Fruit fly (Drosophila melanogaster) whole organism, embryonic: Measurements from ENCODE around the gene CG6432.

Experiments used
- Antp ChIP-seq: fragments of 200-800 bp; sonication (Bioruptor generic); optimal IDR thresholded peaks from 3 replicates; lab custom pipeline; 2016; ENCODE audit warnings: missing biosample characterization, missing genetic modification characterization
- Asciz ChIP-seq: fragments of 200-800 bp; sonication (Bioruptor generic); optimal IDR thresholded peaks from 2 replicates; lab custom pipeline; 2017; ENCODE audit warnings: missing biosample characterization, mild to moderate bottlenecking, missing genetic modification characterization, missing genetic modification reagents
- Atf3 ChIP-seq: fragments of 200-800 bp; sonication (Bioruptor generic); optimal IDR thresholded peaks from 3 replicates; lab custom pipeline; 2016; ENCODE audit warnings: missing biosample characterization, missing genetic modification characterization
- CG10147 ChIP-seq: fragments of 200-800 bp; sonication (Bioruptor generic); optimal IDR thresholded peaks from 2 replicates; lab custom pipeline; 2019; ENCODE audit warnings: missing biosample characterization, mild to moderate bottlenecking, missing genetic modification characterization, moderate library complexity
- CG10321 ChIP-seq: fragments of 200-800 bp; sonication (Bioruptor generic); IDR thresholded peaks from 2 replicates; pipeline ENCODE4 v1.3.6; 2022; ENCODE audit warnings: missing biosample characterization, missing genetic modification characterization
- CG12071 ChIP-seq: fragments of 200-800 bp; sonication (Bioruptor generic); optimal IDR thresholded peaks from 3 replicates; lab custom pipeline; 2018; ENCODE audit warnings: missing biosample characterization, mild to moderate bottlenecking, missing genetic modification characterization
- CG12659 ChIP-seq: fragments of 200-800 bp; sonication (Bioruptor generic); optimal IDR thresholded peaks from 3 replicates; lab custom pipeline; 2017; ENCODE audit warnings: mild to moderate bottlenecking, missing biosample characterization, missing genetic modification reagents, missing genetic modification characterization
- CG15073 ChIP-seq: fragments of 200-800 bp; sonication (Bioruptor generic); optimal IDR thresholded peaks from 2 replicates; lab custom pipeline; 2016; ENCODE audit warnings: missing biosample characterization, missing genetic modification characterization
- CG1602 ChIP-seq: fragments of 200-800 bp; sonication (Bioruptor generic); optimal IDR thresholded peaks from 3 replicates; lab custom pipeline; 2016; ENCODE audit warnings: missing biosample characterization, missing genetic modification characterization
- CG17385 ChIP-seq: fragments of 200-800 bp; sonication (Bioruptor generic); optimal IDR thresholded peaks from 3 replicates; lab custom pipeline; 2018; ENCODE audit warnings: missing biosample characterization, mild to moderate bottlenecking, missing genetic modification characterization
- CG18764 ChIP-seq: fragments of 200-800 bp; sonication (Bioruptor generic); optimal IDR thresholded peaks from 3 replicates; lab custom pipeline; 2016; ENCODE audit warnings: missing biosample characterization, missing genetic modification characterization
- CG34224 ChIP-seq: fragments of 200-800 bp; sonication (Bioruptor generic); IDR thresholded peaks from 3 replicates; pipeline ENCODE4 v1.3.6; 2022; ENCODE audit warnings: missing biosample characterization, missing genetic modification characterization; ENCODE audit not compliant: partially characterized antibody
- CG3847 ChIP-seq: fragments of 200-800 bp; sonication (Bioruptor generic); IDR thresholded peaks from 2 replicates; pipeline ENCODE4 v1.3.6; 2022; ENCODE audit warnings: missing biosample characterization, missing genetic modification characterization
- CG3995 ChIP-seq: fragments of 200-800 bp; sonication (Bioruptor generic); optimal IDR thresholded peaks from 3 replicates; lab custom pipeline; 2016; ENCODE audit warnings: missing biosample characterization, missing genetic modification characterization
- CG4820 ChIP-seq: fragments of 200-800 bp; sonication (Bioruptor generic); optimal IDR thresholded peaks from 3 replicates; lab custom pipeline; 2016; ENCODE audit warnings: missing biosample characterization, missing genetic modification characterization
- CG7745 ChIP-seq: fragments of 200-800 bp; sonication (Bioruptor generic); optimal IDR thresholded peaks from 2 replicates; lab custom pipeline; 2018; ENCODE audit warnings: missing biosample characterization, mild to moderate bottlenecking, missing genetic modification characterization, moderate library complexity
- CG8359 ChIP-seq: fragments of 200-800 bp; sonication (Bioruptor generic); optimal IDR thresholded peaks from 2 replicates; lab custom pipeline; 2017; ENCODE audit warnings: missing biosample characterization, mild to moderate bottlenecking, missing genetic modification characterization, borderline replicate concordance
- Dad ChIP-seq: fragments of 200-800 bp; sonication (Bioruptor generic); optimal IDR thresholded peaks from 3 replicates; lab custom pipeline; 2016; ENCODE audit warnings: missing biosample characterization, missing genetic modification characterization
- Doc3 ChIP-seq: fragments of 200-800 bp; sonication (Bioruptor generic); IDR thresholded peaks from 3 replicates; pipeline ENCODE4 v1.3.6; 2022; ENCODE audit warnings: missing biosample characterization, missing genetic modification characterization; ENCODE audit not compliant: partially characterized antibody
- Dp ChIP-seq: fragments of 200-800 bp; sonication (Bioruptor generic); optimal IDR thresholded peaks from 2 replicates; lab custom pipeline; 2018; ENCODE audit warnings: missing biosample characterization, mild to moderate bottlenecking, missing genetic modification characterization, moderate library complexity
- H2.0 ChIP-seq: fragments of 200-800 bp; sonication (Bioruptor generic); IDR thresholded peaks from 2 replicates; pipeline ENCODE4 v1.3.6; 2022; ENCODE audit warnings: missing biosample characterization, missing genetic modification characterization
- HmgZ ChIP-seq: fragments of 200-800 bp; sonication (Bioruptor generic); optimal IDR thresholded peaks from 2 replicates; lab custom pipeline; 2018; ENCODE audit warnings: missing biosample characterization, mild to moderate bottlenecking, missing genetic modification characterization
- Hmr ChIP-seq: fragments of 200-800 bp; sonication (Bioruptor generic); optimal IDR thresholded peaks from 3 replicates; lab custom pipeline; 2017; ENCODE audit warnings: mild to moderate bottlenecking, missing biosample characterization, missing genetic modification reagents, missing genetic modification characterization
- Lpt ChIP-seq: fragments of >200 bp; optimal IDR thresholded peaks from 2 replicates; lab custom pipeline; 2018; ENCODE audit warnings: missing biosample characterization, missing genetic modification characterization
- MTF-1 ChIP-seq: fragments of 200-800 bp; sonication (Bioruptor generic); optimal IDR thresholded peaks from 2 replicates; lab custom pipeline; 2018; ENCODE audit warnings: missing biosample characterization, mild to moderate bottlenecking, missing genetic modification characterization, borderline replicate concordance
- Mrtf ChIP-seq: fragments of 200-800 bp; sonication (Bioruptor generic); IDR thresholded peaks from 3 replicates; pipeline ENCODE4 v1.3.6; 2022; ENCODE audit warnings: missing biosample characterization, missing genetic modification characterization
- NC2α ChIP-seq: fragments of 200-800 bp; sonication (Bioruptor generic); optimal IDR thresholded peaks from 2 replicates; lab custom pipeline; 2016; ENCODE audit warnings: missing biosample characterization, missing genetic modification characterization
- NfI ChIP-seq: fragments of 200-800 bp; sonication (Bioruptor generic); optimal IDR thresholded peaks from 3 replicates; lab custom pipeline; 2018; ENCODE audit warnings: missing biosample characterization, mild to moderate bottlenecking, missing genetic modification characterization, moderate library complexity
- Oli ChIP-seq: fragments of 200-800 bp; sonication (Bioruptor generic); optimal IDR thresholded peaks from 2 replicates; lab custom pipeline; 2018; ENCODE audit warnings: missing biosample characterization, mild to moderate bottlenecking, missing genetic modification characterization, moderate library complexity
- Ravus ChIP-seq: fragments of 200-800 bp; sonication (Bioruptor generic); IDR thresholded peaks from 2 replicates; pipeline ENCODE4 v1.3.6; 2022; ENCODE audit warnings: missing biosample characterization, missing genetic modification characterization
- Six4 ChIP-seq: fragments of 200-800 bp; sonication (Bioruptor generic); optimal IDR thresholded peaks from 2 replicates; lab custom pipeline; 2016; ENCODE audit warnings: missing biosample characterization, missing genetic modification characterization
- Sox102F ChIP-seq: fragments of 200-800 bp; sonication (Bioruptor generic); optimal IDR thresholded peaks from 2 replicates; lab custom pipeline; 2018; ENCODE audit warnings: missing biosample characterization, mild to moderate bottlenecking, missing genetic modification characterization, moderate library complexity
- bowl ChIP-seq: fragments of 200-800 bp; sonication (Bioruptor generic); IDR thresholded peaks from 2 replicates; pipeline ENCODE4 v1.3.6; 2022; ENCODE audit warnings: missing biosample characterization, missing genetic modification characterization
- chif ChIP-seq, 2 experiments: fragments of 200-800 bp; sonication (Bioruptor generic); optimal IDR thresholded peaks; 3 replicates each; lab custom pipeline; 2016; ENCODE audit warnings: missing biosample characterization in 2 of 2, missing genetic modification characterization in 2 of 2
- croc ChIP-seq: fragments of 200-800 bp; sonication (Bioruptor generic); conservative IDR thresholded peaks from 3 replicates; pipeline ENCODE4 v1.3.6; 2022; ENCODE audit warnings: missing biosample characterization, missing genetic modification characterization
- crp ChIP-seq, 2 experiments: fragments of 200-800 bp; sonication (Bioruptor generic); optimal IDR thresholded peaks; 2 replicates in 1 of 2; 3 replicates in 1 of 2; lab custom pipeline; 2017; ENCODE audit warnings: missing biosample characterization in 2 of 2, missing genetic modification characterization in 2 of 2, mild to moderate bottlenecking in 1 of 2, moderate library complexity in 1 of 2
- da ChIP-seq: fragments of 200-800 bp; sonication (Bioruptor generic); optimal IDR thresholded peaks from 2 replicates; lab custom pipeline; 2016; ENCODE audit warnings: missing biosample characterization, missing genetic modification characterization
- dmrt11E ChIP-seq: fragments of 200-800 bp; sonication (Bioruptor generic); optimal IDR thresholded peaks from 3 replicates; lab custom pipeline; 2018; ENCODE audit warnings: missing biosample characterization, mild to moderate bottlenecking, missing genetic modification characterization, moderate library complexity
- fru ChIP-seq: fragments of >200 bp; optimal IDR thresholded peaks from 2 replicates; lab custom pipeline; 2017
- lilli ChIP-seq: fragments of 200-800 bp; sonication (Bioruptor generic); optimal IDR thresholded peaks from 3 replicates; lab custom pipeline; 2016; ENCODE audit warnings: missing biosample characterization, missing genetic modification characterization
- lola ChIP-seq, 3 experiments: fragments of >200 bp in 2 of 3; fragments of 200-800 bp in 1 of 3; sonication (Bioruptor generic) in 1 of 3; optimal IDR thresholded peaks; 2 replicates each; lab custom pipeline; 2017 to 2019; ENCODE audit warnings: missing biosample characterization in 3 of 3, missing genetic modification characterization in 3 of 3, mild to moderate bottlenecking in 1 of 3, moderate library complexity in 1 of 3
- mld ChIP-seq: fragments of 200-800 bp; sonication (Bioruptor generic); IDR thresholded peaks from 3 replicates; pipeline ENCODE4 v1.3.6; 2022; ENCODE audit warnings: missing biosample characterization, missing genetic modification characterization; ENCODE audit not compliant: partially characterized antibody
- nom ChIP-seq: fragments of 200-800 bp; sonication (Bioruptor generic); optimal IDR thresholded peaks from 2 replicates; lab custom pipeline; 2017; ENCODE audit warnings: missing biosample characterization, missing genetic modification characterization, mild to moderate bottlenecking, moderate library complexity, missing genetic modification reagents
- pan ChIP-seq, 4 experiments: fragments of >200 bp in 3 of 4; fragments of 200-800 bp in 1 of 4; sonication (Bioruptor generic) in 1 of 4; optimal IDR thresholded peaks in 3 of 4; IDR thresholded peaks in 1 of 4; 2 replicates each; pipeline versions ENCODE4 v1.3.6 to Lab custom; 2017 to 2022; ENCODE audit warnings: missing biosample characterization in 2 of 4, missing genetic modification characterization in 2 of 4, mixed read lengths in 1 of 4
- pzg ChIP-seq: fragments of 200-800 bp; sonication (Bioruptor generic); optimal IDR thresholded peaks from 3 replicates; lab custom pipeline; 2018; ENCODE audit warnings: missing biosample characterization, mild to moderate bottlenecking, missing genetic modification characterization, moderate library complexity
- toy ChIP-seq: fragments of 200-800 bp; sonication (Bioruptor generic); IDR thresholded peaks from 2 replicates; pipeline ENCODE4 v1.3.6; 2022; ENCODE audit warnings: missing biosample characterization, missing genetic modification characterization
- twi ChIP-seq: fragments of 200-800 bp; optimal IDR thresholded peaks from 2 replicates; lab custom pipeline; 2019; ENCODE audit warnings: missing biosample characterization, mild to moderate bottlenecking, missing genetic modification characterization, moderate library complexity

Gene CG6432

DNA sequence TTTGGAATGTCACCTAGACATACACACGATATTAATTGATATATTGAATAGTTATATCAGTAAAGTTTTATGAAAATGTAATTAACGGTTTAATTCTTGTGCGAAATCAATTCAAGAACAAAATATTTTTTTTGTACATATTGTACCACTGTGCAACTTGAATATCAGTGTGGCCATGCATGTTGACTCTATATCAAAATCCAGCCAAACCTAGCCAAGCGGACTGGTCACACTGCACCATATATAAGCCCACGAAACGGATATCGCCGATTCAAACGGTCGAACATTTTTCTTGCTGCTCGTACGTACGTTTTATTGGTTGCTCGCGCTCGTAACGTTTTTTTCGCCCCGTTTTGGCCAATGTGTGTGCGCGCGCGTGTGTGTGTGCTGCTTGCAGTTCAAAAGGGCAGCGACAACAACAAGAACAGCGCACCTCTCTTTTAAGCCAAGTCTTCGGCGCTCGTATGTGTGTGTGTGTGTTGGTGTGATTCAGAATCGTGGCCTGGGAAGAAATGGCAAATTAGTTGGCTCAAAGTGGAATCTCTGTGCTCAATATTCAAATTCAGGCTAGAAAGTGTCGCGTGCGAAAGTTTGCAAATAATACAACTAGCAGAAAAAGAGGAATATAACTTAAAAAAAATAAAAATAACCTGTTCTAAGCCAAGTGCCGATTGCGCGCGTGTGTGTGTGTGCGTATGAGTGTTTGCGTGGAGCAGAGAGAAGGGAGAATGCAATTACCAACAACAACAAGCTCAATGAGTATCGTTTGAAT is 41.8 kb upstream of the CG6432 start, which contains the start of gene crb (continued):
- TF ChIP-seq CG3995 (GFP tag; lab: Kevin White, UChicago) (no peak), CG10147 (no peak), da (GFP tag; lab: Kevin White, UChicago) (no peak), Dp (GFP tag; lab: Kevin White, UChicago) (peak; percentile 77), mld (no peak), Dad (GFP tag; lab: Kevin White, UChicago) (peak; percentile 44), dmrt11E (tag; lab: Kevin White, UChicago) (peak; percentile 39), fru (lab: Kevin White, UChicago) (no peak), H2.0 (GFP tag; lab: Robert Waterston, UW) (0 out of 2 replicates have a peak, but pooled peaks have one; percentile 24), Lpt (GFP tag; lab: Kevin White, UChicago) (no peak), NfI (peak; percentile 36), nom (GFP tag; lab: Kevin White, UChicago) (peak; percentile 31), toy (GFP tag; lab: Robert Waterston, UW) (no peak), twi (tag; lab: Kevin White, UChicago) (no peak), Atf3 (GFP tag; lab: Kevin White, UChicago) (peak; percentile 25), pan (optimal IDR thresholded peaks at IDR 0.05; lab: Kevin White, UChicago) (no peak), pan (GFP tag; optimal IDR thresholded peaks at IDR 0.05 in 1 of 2, IDR thresholded peaks at IDR 0.05 in 1 of 2) (peak in 1 of 2 experiments; percentile 44), CG4820 (GFP tag; lab: Kevin White, UChicago) (peak; percentile 35), Six4 (GFP tag; lab: Kevin White, UChicago) (no peak), CG12071 (GFP tag; lab: Kevin White, UChicago) (peak; percentile 55), CG15073 (GFP tag; lab: Kevin White, UChicago) (no peak), CG18764 (no peak), CG12659 (peak; percentile 65), HmgZ (peak; percentile 83), Sox102F (GFP tag; lab: Kevin White, UChicago) (peak; percentile 1), crp (GFP tag; optimal IDR thresholded peaks at IDR 0.05; lab: Kevin White, UChicago) (peak in 1 of 2 experiments; percentile 16), Ravus (no peak), lola (GFP tag; optimal IDR thresholded peaks at IDR 0.05; lab: Kevin White, UChicago) (peak in 1 of 3 experiments; percentile 19), CG17385 (GFP tag; lab: Kevin White, UChicago) (peak; percentile 38), Oli (tag; lab: Kevin White, UChicago) (no peak), Hmr (GFP tag; lab: Kevin White, UChicago) (peak; percentile 82), CG3847 (GFP tag; lab: Robert Waterston, UW) (peak; percentile 68), CG7745 (tag; lab: Kevin White, UChicago) (no peak), CG1602 (GFP tag; lab: Kevin White, UChicago) (peak; percentile 11), Antp (peak; percentile 54), Doc3 (GFP tag; lab: Robert Waterston, UW) (no peak), MTF-1 (GFP tag; lab: Kevin White, UChicago) (peak; percentile 20), CG34224 (peak; percentile 64; the same call in 2 of the 3 replicates), CG10321 (GFP tag; lab: Robert Waterston, UW) (0 out of 2 replicates have a peak, but pooled peaks have one; percentile 25), chif (GFP tag; optimal IDR thresholded peaks at IDR 0.05; lab: Kevin White, UChicago) (peak; percentile 14 to 32), croc (GFP tag; lab: Robert Waterston, UW) (no peak), pzg (GFP tag; lab: Kevin White, UChicago) (peak; percentile 87), lilli (GFP tag; lab: Kevin White, UChicago) (peak; percentile 66), CG8359 (GFP tag; lab: Kevin White, UChicago) (no peak), Asciz (GFP tag; lab: Kevin White, UChicago) (no peak), bowl (GFP tag; lab: Robert Waterston, UW) (no peak), NC2α (GFP tag; lab: Kevin White, UChicago) (peak; percentile 58), Mrtf (GFP tag; lab: Robert Waterston, UW) (no peak)
